Fruit fly (Drosophila melanogaster) whole organism, pupa: ENCODE results near the gene aub.

ENCODE experiments used
- CG13204 ChIP-seq: fragments of 200-800 bp; sonication (Bioruptor generic); optimal IDR thresholded peaks from 2 replicates; lab custom pipeline; 2018; ENCODE audit warnings: missing biosample characterization, mild to moderate bottlenecking, missing genetic modification characterization, moderate library complexity
- CG14655 ChIP-seq: fragments of 200-800 bp; sonication (Bioruptor generic); optimal IDR thresholded peaks from 3 replicates; lab custom pipeline; 2017; ENCODE audit warnings: mild to moderate bottlenecking, missing biosample characterization, missing genetic modification reagents, missing genetic modification characterization
- CG15710 ChIP-seq: fragments of 200-800 bp; sonication (Bioruptor generic); optimal IDR thresholded peaks from 2 replicates; lab custom pipeline; 2018; ENCODE audit warnings: missing biosample characterization, mild to moderate bottlenecking, missing genetic modification characterization, moderate library complexity
- CG17806 ChIP-seq: fragments of 200-800 bp; sonication (Bioruptor generic); optimal IDR thresholded peaks from 2 replicates; lab custom pipeline; 2018; ENCODE audit warnings: missing biosample characterization, mild to moderate bottlenecking, missing genetic modification characterization, moderate library complexity
- CG32121 ChIP-seq: fragments of 200-800 bp; sonication (Bioruptor generic); IDR thresholded peaks from 2 replicates; pipeline ENCODE4 v1.3.6; 2022; ENCODE audit warnings: missing biosample characterization, missing genetic modification characterization
- CG4496 ChIP-seq: fragments of 200-800 bp; sonication (Bioruptor generic); IDR thresholded peaks from 3 replicates; pipeline ENCODE4 v1.3.6; 2022; ENCODE audit warnings: missing biosample characterization, missing genetic modification characterization
- CG8159 ChIP-seq: fragments of 200-800 bp; sonication (Bioruptor generic); optimal IDR thresholded peaks from 3 replicates; lab custom pipeline; 2018; ENCODE audit warnings: missing biosample characterization, mild to moderate bottlenecking, missing genetic modification characterization, moderate library complexity
- CG8301 ChIP-seq: fragments of 200-800 bp; sonication (Bioruptor generic); optimal IDR thresholded peaks from 2 replicates; lab custom pipeline; 2018; ENCODE audit warnings: missing biosample characterization, mild to moderate bottlenecking, missing genetic modification characterization
- D1 ChIP-seq: fragments of 200-800 bp; sonication (Bioruptor generic); optimal IDR thresholded peaks from 2 replicates; lab custom pipeline; 2018; ENCODE audit warnings: missing biosample characterization, mild to moderate bottlenecking, missing genetic modification characterization, moderate library complexity
- EcR ChIP-seq: fragments of 200-800 bp; sonication (Bioruptor generic); optimal IDR thresholded peaks from 3 replicates; lab custom pipeline; 2019; ENCODE audit warnings: missing biosample characterization, missing genetic modification characterization, mild to moderate bottlenecking, moderate library complexity, missing genetic modification reagents
- Pif1A ChIP-seq: fragments of 200-800 bp; sonication (Bioruptor generic); optimal IDR thresholded peaks from 3 replicates; lab custom pipeline; 2016; ENCODE audit warnings: missing biosample characterization, missing genetic modification characterization
- Pif1B ChIP-seq: fragments of 200-800 bp; sonication (Bioruptor generic); optimal IDR thresholded peaks from 3 replicates; lab custom pipeline; 2016; ENCODE audit warnings: missing biosample characterization, missing genetic modification characterization
- fd96Ca ChIP-seq: fragments of 200-800 bp; sonication (Bioruptor generic); IDR thresholded peaks from 3 replicates; pipeline ENCODE4 v1.3.6; 2022; ENCODE audit warnings: missing biosample characterization, missing genetic modification characterization
- gl ChIP-seq: fragments of 200-800 bp; sonication (Bioruptor generic); optimal IDR thresholded peaks from 2 replicates; lab custom pipeline; 2018; ENCODE audit warnings: missing biosample characterization, mild to moderate bottlenecking, missing genetic modification characterization

dm6 chr2L:10965962-10966361 lies 35.3 kb downstream of the aub start:
- TF ChIP-seq CG17806: no peak
- no peak for TF ChIP-seq CG13204 (GFP tag; lab: Kevin White, UChicago)
- no peak for TF ChIP-seq fd96Ca (GFP tag; lab: Robert Waterston, UW)
- no peak for TF ChIP-seq CG32121 (GFP tag; lab: Robert Waterston, UW)
- no peak for TF ChIP-seq CG4496
- no peak for TF ChIP-seq CG14655
- no peak for TF ChIP-seq CG15710 (tag; lab: Kevin White, UChicago)
- no peak for TF ChIP-seq gl (tag; lab: Kevin White, UChicago)
- TF ChIP-seq Pif1A (GFP tag; lab: Kevin White, UChicago): no peak
- TF ChIP-seq EcR (GFP tag; lab: Kevin White, UChicago): no peak
- TF ChIP-seq Pif1B: no peak
- TF ChIP-seq CG8301 (tag; lab: Kevin White, UChicago): no peak
- no peak for TF ChIP-seq CG8159 (tag; lab: Kevin White, UChicago)
- no peak for TF ChIP-seq D1 (tag; lab: Kevin White, UChicago)
